Worm (Caenorhabditis elegans) whole organism, L2 larva: ENCODE measurements around the gene ZK945.4.

Experiments used
- F13H6.1 ChIP-seq: sonication (generic microtip); optimal IDR thresholded peaks from 2 replicates; lab custom pipeline; 2016; ENCODE audit warnings: missing genetic modification characterization, missing compliant biosample characterization
- Y55F3AM.14 ChIP-seq: fragments of 200-800 bp; sonication (Bioruptor generic); optimal IDR thresholded peaks from 2 replicates; lab custom pipeline; 2018; ENCODE audit warnings: mild to moderate bottlenecking, missing genetic modification characterization, missing compliant biosample characterization
- ZK546.5 ChIP-seq: sonication (generic microtip); optimal IDR thresholded peaks from 2 replicates; lab custom pipeline; 2017; ENCODE audit warnings: missing biosample characterization, missing genetic modification characterization
- alr-1 ChIP-seq: fragments of 150-350 bp; optimal IDR thresholded peaks from 2 replicates; lab custom pipeline; 2014; ENCODE audit warnings: missing biosample characterization, missing genetic modification characterization
- ama-1 ChIP-seq: fragments of 150-350 bp; optimal IDR thresholded peaks from 2 replicates; lab custom pipeline; 2018; ENCODE audit warnings: inconsistent platforms
- blmp-1 ChIP-seq: sonication (generic microtip); optimal IDR thresholded peaks from 2 replicates; lab custom pipeline; 2017; ENCODE audit warnings: missing genetic modification characterization, mild to moderate bottlenecking, missing compliant biosample characterization, antibody characterized with exemption, moderate library complexity; ENCODE audit not compliant: insufficient read depth
- ceh-16 ChIP-seq: fragments of 150-350 bp; optimal IDR thresholded peaks from 2 replicates; lab custom pipeline; 2014; ENCODE audit warnings: missing biosample characterization, missing genetic modification characterization
- crh-2 ChIP-seq: sonication (generic microtip); optimal IDR thresholded peaks from 2 replicates; lab custom pipeline; 2017; ENCODE audit warnings: missing biosample characterization, missing genetic modification characterization
- dmd-4 ChIP-seq: sonication (generic microtip); optimal IDR thresholded peaks from 2 replicates; lab custom pipeline; 2017; ENCODE audit warnings: missing biosample characterization, missing genetic modification characterization
- egl-27 ChIP-seq: sonication (generic microtip); optimal IDR thresholded peaks from 3 replicates; lab custom pipeline; 2017; ENCODE audit warnings: missing biosample characterization, missing genetic modification reagents, missing genetic modification characterization
- elt-1 ChIP-seq: fragments of 150-350 bp; optimal IDR thresholded peaks from 2 replicates; lab custom pipeline; 2014; ENCODE audit warnings: missing biosample characterization, missing genetic modification characterization
- fos-1 ChIP-seq: fragments of 150-350 bp; optimal IDR thresholded peaks from 2 replicates; lab custom pipeline; 2014; ENCODE audit warnings: missing biosample characterization, missing genetic modification characterization
- gmeb-1 ChIP-seq: fragments of 150-350 bp; optimal IDR thresholded peaks from 2 replicates; lab custom pipeline; 2014; ENCODE audit warnings: missing biosample characterization, missing genetic modification characterization
- lin-39 ChIP-seq: fragments of 150-350 bp; optimal IDR thresholded peaks from 2 replicates; lab custom pipeline; 2014; ENCODE audit warnings: missing biosample characterization, missing genetic modification reagents, missing genetic modification characterization
- lsy-2 ChIP-seq, 2 experiments: fragments of 150-350 bp in 1 of 2; sonication (generic microtip) in 1 of 2; optimal IDR thresholded peaks; 2 replicates each; lab custom pipeline; 2014 to 2017; ENCODE audit warnings: missing biosample characterization in 2 of 2, missing genetic modification characterization in 2 of 2
- mab-5 ChIP-seq: fragments of 150-350 bp; optimal IDR thresholded peaks from 2 replicates; lab custom pipeline; 2014; ENCODE audit warnings: missing biosample characterization, missing genetic modification characterization
- nhr-10 ChIP-seq: sonication (generic microtip); optimal IDR thresholded peaks from 2 replicates; lab custom pipeline; 2017; ENCODE audit warnings: missing biosample characterization, missing genetic modification characterization
- nhr-12 ChIP-seq: fragments of 150-350 bp; optimal IDR thresholded peaks from 2 replicates; lab custom pipeline; 2014; ENCODE audit warnings: missing biosample characterization, missing genetic modification characterization
- nhr-129 ChIP-seq: fragments of 150-350 bp; optimal IDR thresholded peaks from 2 replicates; lab custom pipeline; 2014; ENCODE audit warnings: missing biosample characterization, missing genetic modification characterization
- nhr-21 ChIP-seq: fragments of 150-350 bp; optimal IDR thresholded peaks from 2 replicates; lab custom pipeline; 2014; ENCODE audit warnings: missing biosample characterization, missing genetic modification characterization
- nhr-23 ChIP-seq: fragments of 150-350 bp; optimal IDR thresholded peaks from 2 replicates; lab custom pipeline; 2014; ENCODE audit warnings: missing biosample characterization, missing genetic modification reagents, missing genetic modification characterization
- nhr-237 ChIP-seq: fragments of 150-350 bp; optimal IDR thresholded peaks from 2 replicates; lab custom pipeline; 2014; ENCODE audit warnings: missing biosample characterization, missing genetic modification characterization
- nhr-25 ChIP-seq: fragments of 150-350 bp; sonication (generic microtip); optimal IDR thresholded peaks from 3 replicates; lab custom pipeline; 2014; ENCODE audit warnings: missing biosample characterization, missing genetic modification characterization
- nhr-77 ChIP-seq: fragments of 150-350 bp; optimal IDR thresholded peaks from 2 replicates; lab custom pipeline; 2014; ENCODE audit warnings: missing biosample characterization, missing genetic modification characterization
- sma-3 ChIP-seq: sonication (generic microtip); optimal IDR thresholded peaks from 2 replicates; lab custom pipeline; 2016; ENCODE audit warnings: missing genetic modification reagents, missing genetic modification characterization, missing compliant biosample characterization
- sma-9 ChIP-seq, 2 experiments: fragments of 150-350 bp in 1 of 2; sonication (generic microtip) in 1 of 2; optimal IDR thresholded peaks; 2 replicates each; lab custom pipeline; 2014 to 2016; ENCODE audit warnings: missing genetic modification characterization in 2 of 2, mild to moderate bottlenecking in 1 of 2, missing biosample characterization in 1 of 2, missing compliant biosample characterization in 1 of 2, missing genetic modification reagents in 1 of 2, moderate library complexity in 1 of 2
- snpc-4 ChIP-seq: fragments of 150-350 bp; optimal IDR thresholded peaks from 2 replicates; lab custom pipeline; 2014; ENCODE audit warnings: missing biosample characterization, missing genetic modification characterization
- unc-55 ChIP-seq: fragments of 150-350 bp; sonication (generic microtip); optimal IDR thresholded peaks from 3 replicates; lab custom pipeline; 2014; ENCODE audit warnings: missing biosample characterization, missing genetic modification reagents, missing genetic modification characterization
- zag-1 ChIP-seq: fragments of 150-350 bp; optimal IDR thresholded peaks from 2 replicates; lab custom pipeline; 2014; ENCODE audit warnings: missing biosample characterization, missing genetic modification characterization
- ztf-1 ChIP-seq: fragments of 200-800 bp; sonication (Bioruptor generic); conservative IDR thresholded peaks from 2 replicates; pipeline ENCODE4 v1.3.6; 2022; ENCODE audit warnings: missing genetic modification characterization, missing compliant biosample characterization
- ztf-11 ChIP-seq: sonication (generic microtip); optimal IDR thresholded peaks from 2 replicates; lab custom pipeline; 2017; ENCODE audit warnings: missing biosample characterization, missing genetic modification characterization

Gene ZK945.4

DNA sequence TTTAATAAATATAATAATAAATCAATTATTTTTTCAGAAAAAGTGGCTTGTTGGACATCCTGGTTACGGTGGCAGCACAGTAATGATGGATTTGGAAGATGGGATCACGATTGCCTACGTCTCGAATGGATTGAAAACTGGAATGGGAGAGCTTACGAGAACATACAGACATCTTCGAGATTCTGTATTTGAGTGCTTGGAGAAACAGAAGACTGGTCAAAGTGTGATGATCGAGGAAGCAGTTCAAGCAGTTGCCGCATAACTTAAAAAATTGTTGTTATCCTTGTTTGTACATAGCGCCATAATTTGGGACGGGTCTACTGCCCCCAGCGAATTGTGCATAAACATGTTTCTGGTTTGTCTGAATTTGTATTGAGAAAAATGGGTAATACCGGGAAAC lies 7.1 kb downstream of the ZK945.4 start:
- no peak for TF ChIP-seq ZK546.5
- TF ChIP-seq lin-39 = no peak
- no peak for TF ChIP-seq nhr-237
- TF ChIP-seq nhr-10 (tag; lab: Kevin White, UChicago) = no peak

DNA sequence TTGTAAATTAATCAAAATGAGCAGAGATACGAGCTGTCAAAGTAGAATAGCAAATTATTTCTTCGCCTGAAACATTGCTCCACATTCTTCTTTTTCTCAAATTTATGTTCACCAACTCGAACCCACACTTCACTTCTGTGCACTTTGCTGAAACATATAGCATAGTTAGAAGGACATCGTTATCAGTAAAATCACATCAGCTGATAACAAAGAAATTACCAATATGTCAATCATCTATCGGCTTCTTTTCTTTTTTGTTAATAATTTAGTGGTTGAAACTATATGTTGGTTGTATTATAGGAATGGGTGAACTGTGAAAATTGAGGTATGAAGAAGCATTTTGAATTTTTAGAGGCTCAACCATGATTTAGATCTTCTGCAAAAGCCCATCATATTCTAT lies 10.3 kb downstream of the ZK945.4 start:
- TF ChIP-seq fos-1 (tag; lab: Kevin White, UChicago) (peak; percentile 72), sma-3 (GFP tag; lab: Kevin White, UChicago) (no peak), snpc-4 (tag; lab: Kevin White, UChicago) (no peak)

DNA sequence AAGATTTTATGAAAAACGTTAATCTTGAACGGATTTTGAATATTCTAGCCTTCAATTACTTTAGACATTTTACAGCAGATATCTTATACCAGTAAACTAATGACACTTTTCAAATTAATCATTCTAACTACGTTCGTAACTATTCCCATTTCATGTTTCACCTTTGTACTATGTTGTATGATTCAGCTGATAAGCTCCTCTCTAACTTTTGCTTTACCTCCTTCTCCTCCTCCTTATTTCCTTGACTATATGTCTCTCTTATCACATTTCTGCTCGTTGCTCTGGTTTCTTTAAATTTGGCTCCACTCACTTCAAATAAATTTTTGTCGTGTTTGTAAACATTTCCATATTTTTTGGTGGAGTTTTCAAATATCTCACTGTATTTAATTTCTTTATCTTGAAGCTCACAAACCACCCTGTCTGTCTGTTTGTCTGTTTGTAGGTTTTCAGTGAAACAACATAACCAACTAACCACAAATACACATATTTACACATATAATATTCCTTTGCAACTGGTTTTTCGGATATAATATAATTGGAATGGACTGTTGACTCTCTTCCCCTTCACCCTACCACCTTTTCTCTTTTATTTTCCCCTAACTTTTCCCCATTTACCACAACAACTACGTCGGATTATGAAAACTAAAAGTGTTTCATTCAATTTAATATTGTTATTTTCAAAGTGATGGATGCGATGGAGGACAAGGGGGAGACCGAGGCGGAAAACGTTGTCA lies 11.1 kb downstream of the ZK945.4 start, which contains the start of gene lact-2:
lact-2 (plus strand) TSS at position 684 of the 734 bp plus-strand sequence.
- no peak for TF ChIP-seq unc-55 (GFP tag; lab: Kevin White, UChicago)
- no peak for TF ChIP-seq mab-5 (tag; lab: Kevin White, UChicago)
- no peak for TF ChIP-seq nhr-77 (tag; lab: Kevin White, UChicago)
- no peak for TF ChIP-seq Y55F3AM.14 (GFP tag; lab: Kevin White, UChicago)
- peak; percentile 96 for TF ChIP-seq fos-1 (tag; lab: Kevin White, UChicago)
- TF ChIP-seq elt-1 (tag; lab: Kevin White, UChicago) = no peak
- TF ChIP-seq nhr-21 (tag; lab: Kevin White, UChicago) = no peak
- TF ChIP-seq crh-2 = peak; percentile 7
- TF ChIP-seq F13H6.1 (tag; lab: Kevin White, UChicago) = no peak
- TF ChIP-seq, all 48 proteins: peak for 2

DNA sequence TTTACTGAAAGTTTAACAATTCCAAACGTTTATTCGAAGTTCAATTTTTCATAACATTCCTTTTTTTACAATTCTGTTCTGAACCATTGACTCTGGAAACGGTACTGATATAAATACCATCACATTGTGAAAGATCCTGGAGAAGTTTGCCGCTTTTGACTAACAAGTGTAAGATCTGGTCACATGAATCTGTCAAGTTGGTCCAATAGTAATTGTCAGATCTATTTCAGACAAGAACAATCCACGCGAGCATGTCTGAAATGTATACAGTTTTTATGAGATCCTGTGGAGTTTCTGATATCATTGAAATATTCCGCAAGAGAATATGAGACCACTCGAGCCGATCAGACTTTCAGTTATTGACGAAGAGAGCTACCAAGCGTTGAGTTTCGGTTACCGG lies 12.4 kb downstream of the ZK945.4 start:
- TF ChIP-seq blmp-1 (no peak), crh-2 (no peak), alr-1 (tag; lab: Kevin White, UChicago) (no peak), ama-1 (lab: Kevin White, UChicago) (no peak)
- TF ChIP-seq, all 48 proteins: peak for 0

DNA sequence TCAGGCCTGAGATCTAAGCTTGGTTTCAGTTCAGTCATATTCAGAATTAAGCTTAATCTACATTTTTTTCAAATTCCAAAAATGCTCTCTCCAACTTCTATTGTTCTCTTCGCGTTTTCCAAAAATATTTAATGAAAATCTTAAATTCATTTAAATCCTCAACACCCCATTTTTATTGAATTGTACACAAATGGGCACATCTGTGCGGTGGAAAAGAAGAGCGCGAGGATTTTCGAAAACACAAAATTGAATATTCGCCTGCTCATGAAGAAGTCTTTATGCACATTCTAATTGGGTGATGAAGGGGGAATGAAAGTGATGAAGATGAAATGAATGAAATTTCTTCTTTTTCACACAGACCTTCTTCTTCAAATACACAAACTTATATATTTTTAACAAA lies 21.0 kb downstream of the ZK945.4 start:
- TF ChIP-seq sma-3 (GFP tag; lab: Kevin White, UChicago) = no peak
- TF ChIP-seq blmp-1 = no peak
- TF ChIP-seq ZK546.5 = no peak
- no peak for TF ChIP-seq nhr-25
- TF ChIP-seq sma-9 (GFP tag; optimal IDR thresholded peaks at IDR 0.05; lab: Kevin White, UChicago) = no peak
- no peak for TF ChIP-seq sma-9 (tag; optimal IDR thresholded peaks at IDR 0.05; lab: Kevin White, UChicago)
- no peak for TF ChIP-seq ceh-16
- no peak for TF ChIP-seq fos-1 (tag; lab: Kevin White, UChicago)
- TF ChIP-seq nhr-77 (tag; lab: Kevin White, UChicago) = no peak
- TF ChIP-seq crh-2 = no peak
- TF ChIP-seq nhr-129 (tag; lab: Kevin White, UChicago) = no peak

DNA sequence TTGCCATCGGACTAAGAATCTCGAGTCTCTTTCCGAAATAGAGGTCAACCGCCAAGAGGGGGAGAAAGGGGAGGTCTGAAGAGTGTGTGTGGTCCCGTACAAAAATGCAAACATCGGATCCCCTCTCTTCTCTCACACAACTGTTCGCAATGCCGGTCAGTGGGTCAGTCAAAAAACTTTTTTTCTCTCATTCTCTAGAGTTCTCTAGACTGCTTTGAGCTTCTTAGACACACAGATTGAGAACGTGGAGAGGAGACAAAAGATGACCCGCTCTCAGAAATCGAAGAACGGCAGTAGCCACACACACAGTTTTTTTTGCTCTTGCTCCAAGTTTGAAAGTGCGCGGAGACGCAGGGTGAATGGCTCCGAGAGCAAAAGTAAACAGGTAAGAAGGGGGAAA lies 29.7 kb downstream of the ZK945.4 start:
- TF ChIP-seq alr-1 (tag; lab: Kevin White, UChicago) (no peak), dmd-4 (tag; lab: Kevin White, UChicago) (no peak), ztf-11 (tag; lab: Kevin White, UChicago) (no peak), nhr-237 (no peak), gmeb-1 (tag; lab: Kevin White, UChicago) (no peak), zag-1 (no peak), nhr-77 (tag; lab: Kevin White, UChicago) (no peak), ztf-1 (GFP tag; lab: Robert Waterston, UW) (no peak), Y55F3AM.14 (GFP tag; lab: Kevin White, UChicago) (no peak), ZK546.5 (no peak), nhr-23 (tag; lab: Kevin White, UChicago) (no peak), lsy-2 (tag; optimal IDR thresholded peaks at IDR 0.05; lab: Kevin White, UChicago) (no peak), egl-27 (tag; lab: Kevin White, UChicago) (no peak), nhr-25 (no peak), nhr-12 (tag; lab: Kevin White, UChicago) (no peak), crh-2 (no peak)
